Worm (Caenorhabditis elegans): ENCODE measurements around the gene ugt-10.

ce11 chrV:4889477-4889876 is 10.4 kb downstream of the ugt-10 start, which contains the start of gene ugt-12:
- no peak for TF ChIP-seq fos-1 (tag; optimal IDR thresholded peaks at IDR 0.05)
- TF ChIP-seq nhr-25 (tag; optimal IDR thresholded peaks at IDR 0.05): no peak
- peak; percentile 39 for TF ChIP-seq pha-4 (tag; optimal IDR thresholded peaks at IDR 0.05)
- TF ChIP-seq ztf-4 (tag; optimal IDR thresholded peaks at IDR 0.05): no peak
- no peak for TF ChIP-seq lsy-12 (tag; optimal IDR thresholded peaks at IDR 0.05)
- TF ChIP-seq mdl-1 (tag; optimal IDR thresholded peaks at IDR 0.05): no peak
- no peak for TF ChIP-seq zag-1 (tag; optimal IDR thresholded peaks at IDR 0.05)
- no peak for TF ChIP-seq ceh-16 (tag; optimal IDR thresholded peaks at IDR 0.05)
- no peak for TF ChIP-seq unc-62 (GFP tag; optimal IDR thresholded peaks at IDR 0.05)

Data from whole organism, L3 larva.